Worm (Caenorhabditis elegans): ENCODE measurements around the gene ckr-2.

ckr-2 gene

DNA sequence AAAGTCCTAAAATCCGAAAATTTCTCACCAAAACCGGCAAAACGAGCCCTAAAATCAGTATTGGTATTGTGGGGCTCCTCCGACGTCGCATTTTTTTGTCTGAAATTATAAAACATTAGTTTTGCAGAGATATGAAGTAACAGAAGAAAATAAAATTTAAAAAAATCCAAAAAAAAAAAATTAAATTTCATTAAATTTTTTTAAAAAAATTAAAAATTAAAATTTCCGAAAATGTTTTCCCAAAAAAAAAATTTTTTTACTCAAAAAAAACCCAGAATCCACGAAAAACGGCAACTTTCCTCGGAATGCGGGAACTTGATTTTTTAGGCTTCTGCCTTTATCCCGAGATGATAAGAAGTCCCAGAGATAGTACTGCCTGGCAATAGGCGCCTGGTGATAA, 26.5 kb upstream of the ckr-2 start, which contains the start of gene dpy-1:
Gene dpy-1, minus strand, starts transcription at position 101 of the 400 bp plus-strand sequence.
- no peak for TF ChIP-seq ceh-36 (tag; optimal IDR thresholded peaks at IDR 0.05)
- no peak for TF ChIP-seq sea-1 (GFP tag; conservative IDR thresholded peaks at IDR 0.05)
- no peak for TF ChIP-seq aly-1 (tag; optimal IDR thresholded peaks at IDR 0.05)
- no peak for TF ChIP-seq B0310.2 (tag; optimal IDR thresholded peaks at IDR 0.05)
- TF ChIP-seq tbx-37 (GFP tag; conservative IDR thresholded peaks at IDR 0.05) = no peak
- TF ChIP-seq ama-1 (optimal IDR thresholded peaks at IDR 0.05) = no peak
- TF ChIP-seq flt-1 (GFP tag; IDR thresholded peaks at IDR 0.05) = no peak
- no peak for TF ChIP-seq ets-7 (tag; optimal IDR thresholded peaks at IDR 0.05)

DNA sequence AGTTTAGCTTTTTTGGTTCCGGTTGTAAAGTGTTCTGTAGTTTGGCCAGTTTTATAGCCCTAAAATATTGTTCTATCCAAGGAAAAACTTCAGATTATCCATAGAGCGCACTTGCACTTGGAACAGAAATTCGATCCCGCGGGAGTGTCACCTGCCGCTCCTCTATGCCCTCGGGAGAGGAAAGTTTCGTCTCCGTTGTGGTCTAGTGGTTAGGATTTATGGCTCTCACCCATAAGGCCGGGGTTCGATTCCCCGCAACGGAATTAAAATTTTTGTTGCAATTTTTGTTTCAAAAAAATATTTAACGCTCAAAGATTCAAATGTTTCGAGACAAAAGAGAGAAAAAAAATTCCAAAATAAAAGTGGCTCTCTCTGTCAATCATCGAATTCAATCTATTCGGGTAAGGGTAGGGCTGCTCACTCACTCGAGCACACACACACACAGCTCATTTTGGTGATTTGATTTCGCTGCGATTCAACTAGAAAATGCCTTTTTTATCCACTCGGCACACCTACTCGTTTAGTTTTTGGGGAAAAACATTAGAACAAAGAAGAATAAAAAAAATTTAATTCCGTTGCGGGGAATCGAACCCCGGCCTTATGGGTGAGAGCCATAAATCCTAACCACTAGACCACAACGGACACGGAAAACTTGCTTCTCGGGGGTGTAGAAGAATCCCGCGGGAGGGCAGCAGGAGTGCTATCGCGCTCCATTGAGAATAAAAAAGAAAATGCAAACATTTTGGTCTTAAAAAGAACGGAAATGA, 11.1 kb upstream of the ckr-2 start:
- TF ChIP-seq hnd-1 (tag; optimal IDR thresholded peaks at IDR 0.05) = no peak
- TF ChIP-seq pes-1 (GFP tag; IDR thresholded peaks at IDR 0.05) = peak; percentile 66
- peak; percentile 46; the same call in 1 of the 2 replicates for TF ChIP-seq tbx-11 (GFP tag; IDR thresholded peaks at IDR 0.05)
- TF ChIP-seq flt-1 (GFP tag; IDR thresholded peaks at IDR 0.05) = peak; percentile 44; the same call in 1 of the 2 replicates
- peak; percentile 62; the same call in 1 of the 2 replicates for TF ChIP-seq scrt-1 (GFP tag; IDR thresholded peaks at IDR 0.05)
- no peak for TF ChIP-seq hmbx-1 (tag; optimal IDR thresholded peaks at IDR 0.05)
- 0 out of 2 replicates have a peak, but pooled peaks have one; percentile 23 for TF ChIP-seq tbx-37 (GFP tag; conservative IDR thresholded peaks at IDR 0.05)

ce11 chrIII:2031746-2032145, 10.4 kb upstream of the ckr-2 start:
- TF ChIP-seq tra-4 (tag; optimal IDR thresholded peaks at IDR 0.05) = no peak
- no peak for TF ChIP-seq sea-1 (GFP tag; conservative IDR thresholded peaks at IDR 0.05)
- no peak for TF ChIP-seq hmbx-1 (tag; optimal IDR thresholded peaks at IDR 0.05)
- TF ChIP-seq hnd-1 (tag; optimal IDR thresholded peaks at IDR 0.05) = no peak

- TF ChIP-seq aly-1 (tag; optimal IDR thresholded peaks at IDR 0.05) = no peak
- no peak for TF ChIP-seq ceh-36 (tag; optimal IDR thresholded peaks at IDR 0.05)
- TF ChIP-seq tbx-37 (GFP tag; conservative IDR thresholded peaks at IDR 0.05) = peak; percentile 25; the same call in 1 of the 2 replicates
- TF ChIP-seq hmg-4 (GFP tag; optimal IDR thresholded peaks at IDR 0.05) = no peak
- peak; percentile 51; the same call in 1 of the 2 replicates for TF ChIP-seq pes-1 (GFP tag; IDR thresholded peaks at IDR 0.05)
- 0 out of 2 replicates have a peak, but pooled peaks have one; percentile 28 for TF ChIP-seq scrt-1 (GFP tag; IDR thresholded peaks at IDR 0.05)
- no peak for TF ChIP-seq ceh-13 (GFP tag; optimal IDR thresholded peaks at IDR 0.05)
Measured at ce11 chrIII:2030776-2031565, 9.6 kb upstream of the ckr-2 start.

ce11 chrIII:2027517-2027916, 6.1 kb upstream of the ckr-2 start:
- no peak for TF ChIP-seq ama-1 (optimal IDR thresholded peaks at IDR 0.05)
- no peak for TF ChIP-seq F13C5.2 (tag; optimal IDR thresholded peaks at IDR 0.05)
- no peak for TF ChIP-seq ceh-13 (GFP tag; optimal IDR thresholded peaks at IDR 0.05)
- TF ChIP-seq hmg-4 (GFP tag; optimal IDR thresholded peaks at IDR 0.05) = no peak
- TF ChIP-seq tbx-11 (GFP tag; IDR thresholded peaks at IDR 0.05) = no peak
- no peak for TF ChIP-seq tbx-37 (GFP tag; conservative IDR thresholded peaks at IDR 0.05)
- TF ChIP-seq hmbx-1 (tag; optimal IDR thresholded peaks at IDR 0.05) = no peak
- TF ChIP-seq B0310.2 (tag; optimal IDR thresholded peaks at IDR 0.05) = no peak
- TF ChIP-seq tra-4 (tag; optimal IDR thresholded peaks at IDR 0.05) = no peak
- no peak for TF ChIP-seq flt-1 (GFP tag; IDR thresholded peaks at IDR 0.05)
- no peak for TF ChIP-seq hnd-1 (tag; optimal IDR thresholded peaks at IDR 0.05)
- no peak for TF ChIP-seq ets-7 (tag; optimal IDR thresholded peaks at IDR 0.05)
- TF ChIP-seq pes-1 (GFP tag; IDR thresholded peaks at IDR 0.05) = no peak
- TF ChIP-seq aly-1 (tag; optimal IDR thresholded peaks at IDR 0.05) = no peak
- no peak for TF ChIP-seq scrt-1 (GFP tag; IDR thresholded peaks at IDR 0.05)
- no peak for TF ChIP-seq sea-1 (GFP tag; conservative IDR thresholded peaks at IDR 0.05)
- TF ChIP-seq ceh-36 (tag; optimal IDR thresholded peaks at IDR 0.05) = no peak

ce11 chrIII:2023435-2023834, 2.0 kb upstream of the ckr-2 start:
- peak; percentile 56 for TF ChIP-seq ceh-36 (tag; optimal IDR thresholded peaks at IDR 0.05)

DNA sequence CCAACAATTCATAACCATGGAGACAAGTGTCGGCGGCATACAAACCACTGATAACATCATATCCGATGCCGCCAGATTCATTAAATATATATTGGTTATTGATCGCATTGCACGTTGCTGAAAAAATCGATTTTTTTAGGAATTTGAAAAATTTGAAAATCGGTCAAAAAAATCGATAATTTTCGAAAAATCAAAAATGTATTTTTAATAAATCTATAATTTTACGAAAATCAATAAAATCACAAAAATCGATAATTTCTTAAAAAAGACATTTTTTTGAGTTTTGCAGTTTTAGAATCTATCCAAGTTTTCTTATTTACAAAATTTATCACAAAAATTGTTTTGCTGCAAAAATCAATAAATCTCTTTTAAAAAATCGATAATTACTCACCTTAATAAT, 5.9 kb downstream of the ckr-2 start:
- TF ChIP-seq tbx-37 (GFP tag; conservative IDR thresholded peaks at IDR 0.05) = no peak
- TF ChIP-seq hmg-4 (GFP tag; optimal IDR thresholded peaks at IDR 0.05) = no peak
- no peak for TF ChIP-seq ets-7 (tag; optimal IDR thresholded peaks at IDR 0.05)
- no peak for TF ChIP-seq tbx-11 (GFP tag; IDR thresholded peaks at IDR 0.05)
- no peak for TF ChIP-seq ceh-36 (tag; optimal IDR thresholded peaks at IDR 0.05)
- no peak for TF ChIP-seq ama-1 (optimal IDR thresholded peaks at IDR 0.05)
- TF ChIP-seq hmbx-1 (tag; optimal IDR thresholded peaks at IDR 0.05) = no peak
- no peak for TF ChIP-seq sea-1 (GFP tag; conservative IDR thresholded peaks at IDR 0.05)
- no peak for TF ChIP-seq ceh-13 (GFP tag; optimal IDR thresholded peaks at IDR 0.05)
- no peak for TF ChIP-seq B0310.2 (tag; optimal IDR thresholded peaks at IDR 0.05)
- TF ChIP-seq flt-1 (GFP tag; IDR thresholded peaks at IDR 0.05) = no peak

Measured in whole organism, early embryonic.